Worm (Caenorhabditis elegans): ENCODE results near the gene R11D1.4.

DNA sequence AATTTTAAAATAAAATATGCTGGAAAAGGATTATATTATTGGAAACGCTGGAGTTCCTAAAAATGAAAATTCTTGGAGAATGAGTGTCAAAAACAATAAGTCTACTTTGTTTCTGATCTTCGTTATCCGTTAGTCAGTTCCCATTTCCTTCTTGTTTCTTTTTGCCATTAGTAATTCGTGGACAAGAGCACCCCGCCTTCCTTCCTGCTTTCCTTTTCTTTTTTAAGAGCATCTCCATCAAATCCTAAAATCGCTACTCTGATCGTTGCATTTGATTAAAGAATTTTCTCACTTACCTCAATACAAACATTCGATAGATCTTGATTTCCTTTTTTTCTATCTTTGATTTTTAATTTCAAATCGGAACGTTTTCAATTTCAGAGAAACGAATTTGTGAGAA lies 34.2 kb downstream of the R11D1.4 start, which contains the start of gene frpr-15:
- TF ChIP-seq flt-1 (GFP tag; IDR thresholded peaks at IDR 0.05): no peak
- no peak for TF ChIP-seq ztf-23 (GFP tag; IDR thresholded peaks at IDR 0.05)
- TF ChIP-seq tab-1 (GFP tag; IDR thresholded peaks at IDR 0.05): no peak
- TF ChIP-seq klf-2 (GFP tag; conservative IDR thresholded peaks at IDR 0.05): no peak
- TF ChIP-seq T22C8.4 (GFP tag; IDR thresholded peaks at IDR 0.05): no peak
- no peak for TF ChIP-seq med-1 (GFP tag; optimal IDR thresholded peaks at IDR 0.05; ENCODE audit: insufficient read depth)
